Worm (Caenorhabditis elegans): ENCODE measurements around the gene B0303.4.

DNA sequence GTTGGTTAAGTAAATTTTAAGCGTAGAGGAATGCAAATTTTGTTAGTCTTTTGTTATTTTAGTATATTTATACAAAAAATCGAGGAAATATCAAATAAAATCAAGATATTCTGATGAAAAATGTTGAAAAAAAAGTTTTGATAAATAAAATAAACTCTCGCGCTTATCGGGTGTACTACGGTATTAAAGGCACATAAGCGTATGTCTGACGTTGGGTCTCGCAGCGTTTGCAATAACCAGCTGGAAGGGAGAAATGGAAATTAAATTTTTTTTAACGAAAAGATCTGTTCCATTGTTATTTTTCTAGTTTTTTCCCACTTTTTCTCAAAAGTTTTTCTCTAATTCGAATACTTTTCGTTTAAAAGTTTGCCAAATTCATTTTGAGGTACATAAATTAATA is 507 bp upstream of the B0303.4 start:
- TF ChIP-seq snpc-4 (tag; optimal IDR thresholded peaks at IDR 0.05) (no peak), elt-2 (tag; optimal IDR thresholded peaks at IDR 0.05) (no peak), nhr-237 (tag; optimal IDR thresholded peaks at IDR 0.05) (no peak), nhr-12 (tag; optimal IDR thresholded peaks at IDR 0.05) (no peak), mml-1 (tag; optimal IDR thresholded peaks at IDR 0.05) (no peak), fos-1 (tag; optimal IDR thresholded peaks at IDR 0.05) (no peak), fkh-10 (GFP tag; optimal IDR thresholded peaks at IDR 0.05) (no peak), skn-1 (tag; optimal IDR thresholded peaks at IDR 0.05) (no peak), mdl-1 (tag; optimal IDR thresholded peaks at IDR 0.05) (no peak), ceh-82 (tag; optimal IDR thresholded peaks at IDR 0.05) (no peak)

Data from whole organism, L3 larva.